Fruit fly (Drosophila melanogaster): ENCODE measurements around the gene CG3982.
A peak's percentile ranks its signal among the peaks of the same experiment; 100 is the strongest.

Gene CG3982

DNA sequence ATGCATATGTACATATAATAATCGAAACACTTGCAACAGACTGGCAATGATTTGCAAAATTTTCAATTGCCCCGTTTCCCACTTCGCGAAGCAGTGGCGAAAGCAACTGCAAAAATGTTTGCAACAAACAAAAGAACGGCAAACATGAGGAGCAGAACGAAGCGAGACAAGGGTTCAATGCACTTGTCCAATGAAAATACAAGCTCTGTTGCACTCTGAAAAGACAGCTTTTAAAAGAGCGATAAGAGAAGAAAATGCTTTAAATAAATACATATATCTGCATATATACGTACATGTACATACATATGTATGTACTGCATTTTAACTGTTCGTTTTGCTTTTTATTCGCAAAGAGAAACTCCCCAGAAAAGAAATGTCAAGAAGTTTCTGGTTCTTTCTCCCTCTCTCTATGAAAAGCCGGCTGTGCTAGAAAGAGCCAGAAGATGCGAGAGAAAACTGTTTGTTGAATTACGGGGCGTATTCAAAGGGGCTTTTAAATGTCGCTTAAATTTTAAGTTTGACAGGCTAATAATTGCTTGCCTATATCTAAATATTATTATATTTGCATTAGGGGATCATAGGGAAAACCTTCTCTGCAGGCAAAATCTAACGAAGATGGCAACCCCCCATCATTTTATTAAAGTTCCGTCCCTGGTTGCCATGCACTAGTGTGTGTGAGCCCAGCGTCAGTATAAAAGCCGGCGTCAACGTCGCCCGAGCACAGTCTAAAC is 33.7 kb downstream of the CG3982 start, which contains the start of gene Hsp27 (continued):
- peak; percentile 38 for TF ChIP-seq HmgD (GFP tag; optimal IDR thresholded peaks at IDR 0.05)
- TF ChIP-seq Deaf1 (tag; optimal IDR thresholded peaks at IDR 0.05): peak; percentile 86
- TF ChIP-seq ttk (GFP tag; IDR thresholded peaks at IDR 0.05): peak; percentile 98
- TF ChIP-seq jumu (GFP tag; optimal IDR thresholded peaks at IDR 0.05): peak; percentile 96
- TF ChIP-seq gt (GFP tag; IDR thresholded peaks at IDR 0.05): peak; percentile 97
- TF ChIP-seq Max (GFP tag; optimal IDR thresholded peaks at IDR 0.05): peak; percentile 98
- peak; percentile 93 for TF ChIP-seq CG10431 (GFP tag; optimal IDR thresholded peaks at IDR 0.05)
- TF ChIP-seq CG14710 (tag; optimal IDR thresholded peaks at IDR 0.05): peak; percentile 97
- TF ChIP-seq pb (GFP tag; optimal IDR thresholded peaks at IDR 0.05): peak; percentile 91
- TF ChIP-seq mam (GFP tag; optimal IDR thresholded peaks at IDR 0.05): peak; percentile 97
- peak; percentile 96 for TF ChIP-seq CG11723 (GFP tag; optimal IDR thresholded peaks at IDR 0.05)
- TF ChIP-seq CG18476 (GFP tag; optimal IDR thresholded peaks at IDR 0.05): peak; percentile 98
- peak; percentile 98 for TF ChIP-seq Ets65A (GFP tag)
- peak; percentile 91 for TF ChIP-seq CG17802 (tag; optimal IDR thresholded peaks at IDR 0.05)
- TF ChIP-seq Sry-β (GFP tag; optimal IDR thresholded peaks at IDR 0.05): peak; percentile 70
- peak; percentile 97 for TF ChIP-seq Nf-YA (GFP tag; IDR thresholded peaks at IDR 0.05)
- TF ChIP-seq crc (GFP tag; optimal IDR thresholded peaks at IDR 0.05): peak; percentile 92
- TF ChIP-seq CG2875 (GFP tag; optimal IDR thresholded peaks at IDR 0.05): peak; percentile 99
- TF ChIP-seq CG17359 (tag; optimal IDR thresholded peaks at IDR 0.05): peak; percentile 99
- peak; percentile 98 for TF ChIP-seq jigr1 (GFP tag; IDR thresholded peaks at IDR 0.05)
- peak; percentile 25 for TF ChIP-seq pzg (GFP tag; optimal IDR thresholded peaks at IDR 0.05)
- TF ChIP-seq Ssrp (tag; optimal IDR thresholded peaks at IDR 0.05): peak; percentile 98
- TF ChIP-seq CG8478 (optimal IDR thresholded peaks at IDR 0.05): peak; percentile 27
- peak; percentile 96 for TF ChIP-seq CG3847 (GFP tag; IDR thresholded peaks at IDR 0.05)
- peak; percentile 99 for TF ChIP-seq az2 (GFP tag; optimal IDR thresholded peaks at IDR 0.05)
- TF ChIP-seq CG12299 (tag; optimal IDR thresholded peaks at IDR 0.05): peak; percentile 96
- peak; percentile 97 for TF ChIP-seq CG8765 (GFP tag; IDR thresholded peaks at IDR 0.05)
- TF ChIP-seq CG14860 (GFP tag; IDR thresholded peaks at IDR 0.05; ENCODE audit: partially characterized antibody): no peak
- TF ChIP-seq trem (tag; optimal IDR thresholded peaks at IDR 0.05): peak; percentile 96
- peak; percentile 55 for TF ChIP-seq fd102C (GFP tag; optimal IDR thresholded peaks at IDR 0.05)
- peak; percentile 97 for TF ChIP-seq CG11085 (GFP tag; IDR thresholded peaks at IDR 0.05)
- TF ChIP-seq gro (GFP tag; optimal IDR thresholded peaks at IDR 0.05): peak; percentile 96
- TF ChIP-seq Lim3 (GFP tag; IDR thresholded peaks at IDR 0.05): peak; percentile 95
- no peak for TF ChIP-seq tna (GFP tag; IDR thresholded peaks at IDR 0.05; ENCODE audit: partially characterized antibody)
- peak; percentile 97 for TF ChIP-seq HmgZ (tag; optimal IDR thresholded peaks at IDR 0.05)
- no peak for TF ChIP-seq Bgb (GFP tag; IDR thresholded peaks at IDR 0.05; ENCODE audit: partially characterized antibody)
- peak; percentile 97 for TF ChIP-seq sens-2 (GFP tag; IDR thresholded peaks at IDR 0.05)
- TF ChIP-seq Optix (GFP tag; IDR thresholded peaks at IDR 0.05): peak; percentile 99
- peak; percentile 70 for TF ChIP-seq tx (GFP tag; optimal IDR thresholded peaks at IDR 0.05)
- TF ChIP-seq nerfin-2 (GFP tag; IDR thresholded peaks at IDR 0.05; ENCODE audit: partially characterized antibody): peak; percentile 48; the same call in 1 of the 2 replicates
- TF ChIP-seq CG8359 (GFP tag; optimal IDR thresholded peaks at IDR 0.05; ENCODE audit: borderline replicate concordance): peak; percentile 94
- peak; percentile 80 for TF ChIP-seq wek (GFP tag; optimal IDR thresholded peaks at IDR 0.05)
- peak; percentile 96 for TF ChIP-seq Spps (tag; optimal IDR thresholded peaks at IDR 0.05)
- TF ChIP-seq CG7556 (GFP tag; optimal IDR thresholded peaks at IDR 0.05): peak; percentile 98
- peak; percentile 70 for TF ChIP-seq CG7745 (tag; optimal IDR thresholded peaks at IDR 0.05)
- peak; percentile 87 for TF ChIP-seq CG3838 (GFP tag; optimal IDR thresholded peaks at IDR 0.05)
- peak; percentile 95 for TF ChIP-seq CG13296 (GFP tag; optimal IDR thresholded peaks at IDR 0.05)
- peak; percentile 89 for TF ChIP-seq ERR (GFP tag; optimal IDR thresholded peaks at IDR 0.05)
- TF ChIP-seq Camta (GFP tag; optimal IDR thresholded peaks at IDR 0.05): peak; percentile 98
- TF ChIP-seq CG15073 (GFP tag; optimal IDR thresholded peaks at IDR 0.05): peak; percentile 85

Data from whole organism, embryonic.